Fruit fly (Drosophila melanogaster) Kc167 (cell line): ENCODE measurements around the gene CG9289.

Experiments used
- Myc ChIP-seq: fragments of >200 bp; optimal IDR thresholded peaks from 2 replicates; lab custom pipeline; 2017; ENCODE audit warnings: missing external identifiers
- Sin3A ChIP-seq: fragments of >200 bp; optimal IDR thresholded peaks from 2 replicates; lab custom pipeline; 2018; ENCODE audit warnings: missing external identifiers
- h ChIP-seq: fragments of >200 bp; optimal IDR thresholded peaks from 3 replicates; lab custom pipeline; 2018; ENCODE audit warnings: missing external identifiers
- insv ChIP-seq: fragments of >200 bp; optimal IDR thresholded peaks from 3 replicates; lab custom pipeline; 2018; ENCODE audit warnings: missing external identifiers
- psq ChIP-seq: fragments of >200 bp; optimal IDR thresholded peaks from 2 replicates; lab custom pipeline; 2017; ENCODE audit warnings: missing external identifiers
- ttk ChIP-seq: sonication (Bioruptor generic); optimal IDR thresholded peaks from 2 replicates; lab custom pipeline; 2017; ENCODE audit warnings: missing external identifiers

The CG9289 gene

dm6 chr2L:8684276-8684675, at the start of gene CG9289:
Gene CG9289 (minus strand): TSS chr2L:8684376.
- no peak for TF ChIP-seq Sin3A (lab: Kevin White, UChicago)
- TF ChIP-seq ttk = no peak
- TF ChIP-seq insv (lab: Kevin White, UChicago) = no peak
- no peak for TF ChIP-seq h (lab: Kevin White, UChicago)
- TF ChIP-seq Myc = no peak
- TF ChIP-seq psq (lab: Kevin White, UChicago) = no peak

- TF ChIP-seq h (lab: Kevin White, UChicago) = no peak
- no peak for TF ChIP-seq Sin3A (lab: Kevin White, UChicago)
- no peak for TF ChIP-seq ttk
- no peak for TF ChIP-seq psq (lab: Kevin White, UChicago)
- TF ChIP-seq insv (lab: Kevin White, UChicago) = no peak
These were observed 48.5 kb upstream of the CG9289 start for dm6 chr2L:8732702-8733101.

- TF ChIP-seq Myc = no peak
- TF ChIP-seq ttk = no peak
- TF ChIP-seq psq (lab: Kevin White, UChicago) = no peak
- no peak for TF ChIP-seq h (lab: Kevin White, UChicago)
- TF ChIP-seq Sin3A (lab: Kevin White, UChicago) = no peak
- TF ChIP-seq insv (lab: Kevin White, UChicago) = no peak
These were observed 36.9 kb upstream of the CG9289 start for dm6 chr2L:8721028-8721427.

dm6 chr2L:8719757-8720156, 35.6 kb upstream of the CG9289 start:
- TF ChIP-seq insv (lab: Kevin White, UChicago) (no peak), Myc (no peak)

- TF ChIP-seq ttk (no peak), Sin3A (lab: Kevin White, UChicago) (no peak), h (lab: Kevin White, UChicago) (no peak), insv (lab: Kevin White, UChicago) (no peak), psq (lab: Kevin White, UChicago) (no peak), Myc (no peak)
These were observed 33.6 kb upstream of the CG9289 start for dm6 chr2L:8717618-8718336.

- no peak for TF ChIP-seq psq (lab: Kevin White, UChicago)
- TF ChIP-seq Myc = no peak
- no peak for TF ChIP-seq Sin3A (lab: Kevin White, UChicago)
- no peak for TF ChIP-seq ttk
- no peak for TF ChIP-seq h (lab: Kevin White, UChicago)
These were observed 32.2 kb upstream of the CG9289 start for dm6 chr2L:8716383-8716782.

- TF ChIP-seq psq (lab: Kevin White, UChicago) (no peak), ttk (no peak), Sin3A (lab: Kevin White, UChicago) (no peak), insv (lab: Kevin White, UChicago) (no peak), Myc (no peak), h (lab: Kevin White, UChicago) (no peak)
These were observed 31.3 kb upstream of the CG9289 start for dm6 chr2L:8715454-8715853.

- TF ChIP-seq h (lab: Kevin White, UChicago) = no peak
- no peak for TF ChIP-seq psq (lab: Kevin White, UChicago)
- no peak for TF ChIP-seq Sin3A (lab: Kevin White, UChicago)
- TF ChIP-seq insv (lab: Kevin White, UChicago) = no peak
- TF ChIP-seq Myc = no peak
- TF ChIP-seq ttk = no peak
These were observed 30.3 kb upstream of the CG9289 start for dm6 chr2L:8714513-8714912.

- TF ChIP-seq Sin3A (lab: Kevin White, UChicago) (no peak), insv (lab: Kevin White, UChicago) (no peak), psq (lab: Kevin White, UChicago) (no peak)
These were observed 25.2 kb upstream of the CG9289 start, which contains the start of gene Hnf4 for dm6 chr2L:8709413-8709812. Gene Hnf4 (minus strand): TSS chr2L:8709611.

dm6 chr2L:8709078-8709399, 24.9 kb upstream of the CG9289 start:
- TF ChIP-seq psq (lab: Kevin White, UChicago) = no peak
- TF ChIP-seq insv (lab: Kevin White, UChicago) = no peak
- TF ChIP-seq ttk = no peak
- no peak for TF ChIP-seq Sin3A (lab: Kevin White, UChicago)
- no peak for TF ChIP-seq Myc
- no peak for TF ChIP-seq h (lab: Kevin White, UChicago)

- TF ChIP-seq insv (lab: Kevin White, UChicago) (no peak), Sin3A (lab: Kevin White, UChicago) (no peak), psq (lab: Kevin White, UChicago) (no peak), ttk (no peak), Myc (no peak), h (lab: Kevin White, UChicago) (no peak)
These were observed 24.4 kb upstream of the CG9289 start for dm6 chr2L:8708399-8709077.

dm6 chr2L:8707522-8707921, 23.3 kb upstream of the CG9289 start:
- TF ChIP-seq Sin3A (lab: Kevin White, UChicago) = no peak
- TF ChIP-seq psq (lab: Kevin White, UChicago) = no peak
- TF ChIP-seq ttk = no peak
- no peak for TF ChIP-seq Myc
- no peak for TF ChIP-seq h (lab: Kevin White, UChicago)
- TF ChIP-seq insv (lab: Kevin White, UChicago) = no peak
